Fruit fly (Drosophila melanogaster): ENCODE data around the gene FoxK.

Gene FoxK

DNA sequence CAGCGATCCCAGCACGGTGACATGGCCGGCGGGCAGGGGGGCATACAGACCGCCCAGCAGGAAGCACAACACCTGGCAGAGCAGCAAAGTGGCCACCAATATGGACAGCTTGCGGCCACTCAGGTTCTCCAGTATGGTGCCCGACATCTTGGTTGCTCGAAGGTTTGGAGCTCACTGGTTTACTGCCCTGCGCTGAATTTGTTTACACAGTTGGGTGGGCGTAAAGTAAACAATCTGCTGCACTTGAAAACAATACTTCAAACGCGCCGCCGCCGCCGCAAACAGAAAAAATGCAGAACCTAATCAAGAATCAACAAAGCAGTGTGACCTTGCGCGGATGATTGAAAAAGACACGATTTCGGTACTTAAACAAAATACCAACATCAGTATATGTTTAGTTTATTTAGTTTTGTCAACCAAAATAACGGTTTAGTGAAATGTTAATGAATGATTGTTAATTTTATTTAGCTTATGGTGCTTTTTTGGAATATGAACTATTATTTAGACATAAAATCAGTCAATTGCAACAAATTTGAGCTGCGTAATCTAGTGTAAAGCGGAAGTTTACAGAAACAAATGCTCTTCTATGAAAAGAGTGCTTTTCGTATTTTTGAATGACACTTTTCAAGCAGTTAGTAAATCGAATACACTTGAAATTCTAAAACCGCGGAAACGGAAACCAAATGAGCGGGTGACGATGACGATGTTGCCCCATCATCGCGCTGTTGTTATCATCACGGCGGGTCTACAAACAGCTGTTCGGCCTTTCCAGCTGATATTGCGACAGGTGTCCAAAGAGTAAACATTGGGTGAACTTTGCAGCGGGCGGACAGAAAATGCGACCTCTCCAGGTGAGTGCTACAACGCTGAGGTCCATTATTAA lies 49.0 kb upstream of the FoxK start, which contains the start of the genes wls and Adck5 (continued):
- TF ChIP-seq sc (optimal IDR thresholded peaks at IDR 0.05): no peak
- TF ChIP-seq sc (GFP tag; optimal IDR thresholded peaks at IDR 0.05): peak; percentile 36
- no peak for TF ChIP-seq CG8359 (GFP tag; optimal IDR thresholded peaks at IDR 0.05; ENCODE audit: borderline replicate concordance)
- TF ChIP-seq Eip74EF (GFP tag; optimal IDR thresholded peaks at IDR 0.05): no peak
- no peak for TF ChIP-seq D19A (tag; optimal IDR thresholded peaks at IDR 0.05)
- TF ChIP-seq row (GFP tag; IDR thresholded peaks at IDR 0.05): no peak
- no peak for TF ChIP-seq gem (tag; optimal IDR thresholded peaks at IDR 0.05)
- peak; percentile 62 for TF ChIP-seq CTCF (GFP tag; optimal IDR thresholded peaks at IDR 0.05)
- TF ChIP-seq Bteb2 (GFP tag; optimal IDR thresholded peaks at IDR 0.05): peak; percentile 44
- TF ChIP-seq Med (GFP tag): peak; percentile 93
- TF ChIP-seq h (optimal IDR thresholded peaks at IDR 0.05): no peak
- TF ChIP-seq CG9817 (tag; optimal IDR thresholded peaks at IDR 0.05): peak; percentile 17
- TF ChIP-seq kni (GFP tag; optimal IDR thresholded peaks at IDR 0.05): no peak
- TF ChIP-seq CG6813 (GFP tag; optimal IDR thresholded peaks at IDR 0.05): peak; percentile 67
- TF ChIP-seq CG17359 (tag; optimal IDR thresholded peaks at IDR 0.05): no peak
- peak; percentile 12 for TF ChIP-seq ewg (GFP tag; optimal IDR thresholded peaks at IDR 0.05)
- peak; percentile 63 for TF ChIP-seq CG9727 (GFP tag; optimal IDR thresholded peaks at IDR 0.05)
- TF ChIP-seq ac (GFP tag; optimal IDR thresholded peaks at IDR 0.05): peak; percentile 64
- no peak for TF ChIP-seq CG32772 (GFP tag; IDR thresholded peaks at IDR 0.05)
- TF ChIP-seq sqz (GFP tag; optimal IDR thresholded peaks at IDR 0.05): peak; percentile 18
- no peak for TF ChIP-seq CG10431 (GFP tag; optimal IDR thresholded peaks at IDR 0.05)

DNA sequence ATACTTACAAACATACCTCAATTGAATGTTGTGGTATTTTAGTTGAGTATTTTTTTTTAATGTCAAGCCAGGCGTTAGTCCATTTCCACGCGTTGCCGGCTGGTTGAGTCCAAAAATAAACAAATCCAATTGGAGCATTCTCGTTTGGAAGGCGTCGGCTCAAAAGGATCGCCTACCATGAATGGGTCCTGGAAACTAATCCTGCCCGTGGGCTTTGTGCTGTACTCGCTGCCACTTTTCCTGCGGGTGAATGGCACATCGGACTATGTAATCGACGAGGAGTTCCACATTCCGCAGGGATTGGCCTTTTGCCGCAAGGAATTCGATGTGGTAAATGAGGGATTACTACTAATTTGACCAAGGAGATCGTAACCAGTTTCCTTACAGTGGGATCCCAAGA lies 44.3 kb upstream of the FoxK start, which contains the start of gene Alg10:
Gene Alg10 (plus strand): TSS at position 73 of the 400 bp plus-strand sequence.
- TF ChIP-seq CG9727 (GFP tag; optimal IDR thresholded peaks at IDR 0.05): no peak
- no peak for TF ChIP-seq Oaz (GFP tag; IDR thresholded peaks at IDR 0.05)
- peak; percentile 52 for TF ChIP-seq CG9797 (GFP tag; optimal IDR thresholded peaks at IDR 0.05)
- TF ChIP-seq grau (tag; optimal IDR thresholded peaks at IDR 0.05): no peak
- no peak for TF ChIP-seq CG10431 (GFP tag; optimal IDR thresholded peaks at IDR 0.05)
- no peak for TF ChIP-seq H2.0 (GFP tag; IDR thresholded peaks at IDR 0.05)
- TF ChIP-seq CG8924 (tag; optimal IDR thresholded peaks at IDR 0.05): no peak
- no peak for TF ChIP-seq croc (GFP tag; conservative IDR thresholded peaks at IDR 0.05)
- no peak for TF ChIP-seq gsb (GFP tag; IDR thresholded peaks at IDR 0.05)
- no peak for TF ChIP-seq Blimp-1 (GFP tag; optimal IDR thresholded peaks at IDR 0.05)
- TF ChIP-seq gcm (GFP tag; optimal IDR thresholded peaks at IDR 0.05): no peak
- TF ChIP-seq Rx (GFP tag; IDR thresholded peaks at IDR 0.05): no peak
- TF ChIP-seq CG13287 (GFP tag; IDR thresholded peaks at IDR 0.05; ENCODE audit: partially characterized antibody): peak; percentile 33; the same call in 1 of the 2 replicates
- no peak for TF ChIP-seq CG13296 (GFP tag; optimal IDR thresholded peaks at IDR 0.05)
- peak; percentile 32 for TF ChIP-seq pzg (GFP tag; optimal IDR thresholded peaks at IDR 0.05)
- no peak for TF ChIP-seq CG6654 (GFP tag; optimal IDR thresholded peaks at IDR 0.05)
- TF ChIP-seq inv (GFP tag; IDR thresholded peaks at IDR 0.05; ENCODE audit: partially characterized antibody): no peak
- TF ChIP-seq ab (GFP tag; optimal IDR thresholded peaks at IDR 0.05): no peak
- TF ChIP-seq sima (GFP tag; optimal IDR thresholded peaks at IDR 0.05): no peak
- TF ChIP-seq kay (GFP tag; optimal IDR thresholded peaks at IDR 0.05): no peak
- no peak for TF ChIP-seq B-H2 (GFP tag; optimal IDR thresholded peaks at IDR 0.05)
- TF ChIP-seq Ptx1 (GFP tag; IDR thresholded peaks at IDR 0.05): no peak
- peak; percentile 13; the same call in 1 of the 2 replicates for TF ChIP-seq bbx (GFP tag; IDR thresholded peaks at IDR 0.05; ENCODE audit: partially characterized antibody)
- TF ChIP-seq vnd (GFP tag; IDR thresholded peaks at IDR 0.05; ENCODE audit: partially characterized antibody): no peak
- TF ChIP-seq Mes4 (GFP tag; optimal IDR thresholded peaks at IDR 0.05): no peak
- TF ChIP-seq Dll (GFP tag; IDR thresholded peaks at IDR 0.05; ENCODE audit: partially characterized antibody): no peak
- TF ChIP-seq Lhr (GFP tag; optimal IDR thresholded peaks at IDR 0.05): no peak
- no peak for TF ChIP-seq kni (GFP tag; optimal IDR thresholded peaks at IDR 0.05)
- no peak for TF ChIP-seq Vsx1 (GFP tag; optimal IDR thresholded peaks at IDR 0.05)
- no peak for TF ChIP-seq z (GFP tag; IDR thresholded peaks at IDR 0.05)
- TF ChIP-seq sna (GFP tag; IDR thresholded peaks at IDR 0.05; ENCODE audit: partially characterized antibody): no peak
